Fruit fly (Drosophila melanogaster) whole organism, prepupa: ENCODE data around the gene qjt.

Source experiments
- CG11762 ChIP-seq: fragments of 200-800 bp; sonication (Bioruptor generic); optimal IDR thresholded peaks from 3 replicates; lab custom pipeline; 2016; ENCODE audit warnings: missing biosample characterization, missing genetic modification characterization; ENCODE audit not compliant: insufficient read depth
- CG11902 ChIP-seq: fragments of 200-800 bp; sonication (Bioruptor generic); optimal IDR thresholded peaks from 3 replicates; lab custom pipeline; 2016; ENCODE audit warnings: missing biosample characterization, missing genetic modification characterization
- CG15336 ChIP-seq: fragments of 200-800 bp; sonication (Bioruptor generic); IDR thresholded peaks from 2 replicates; pipeline ENCODE4 v1.3.6; 2022; ENCODE audit warnings: missing biosample characterization, missing genetic modification characterization
- CG1621 ChIP-seq: fragments of 200-800 bp; sonication (Bioruptor generic); optimal IDR thresholded peaks from 3 replicates; lab custom pipeline; 2018; ENCODE audit warnings: missing biosample characterization, mild to moderate bottlenecking, missing genetic modification characterization
- CG16779 ChIP-seq: fragments of 200-800 bp; sonication (Bioruptor generic); optimal IDR thresholded peaks from 3 replicates; lab custom pipeline; 2017; ENCODE audit warnings: missing biosample characterization, mild to moderate bottlenecking, missing genetic modification characterization
- CG3032 ChIP-seq: fragments of 200-800 bp; optimal IDR thresholded peaks from 2 replicates; lab custom pipeline; 2019; ENCODE audit warnings: missing biosample characterization, mild to moderate bottlenecking, missing genetic modification characterization, moderate library complexity
- CG31627 ChIP-seq: fragments of 200-800 bp; sonication (Bioruptor generic); optimal IDR thresholded peaks from 3 replicates; lab custom pipeline; 2016; ENCODE audit warnings: missing biosample characterization, missing genetic modification characterization
- CG32006 ChIP-seq: fragments of 200-800 bp; sonication (Bioruptor generic); optimal IDR thresholded peaks from 3 replicates; lab custom pipeline; 2017; ENCODE audit warnings: missing biosample characterization, mild to moderate bottlenecking, missing genetic modification characterization
- CG34406 ChIP-seq: fragments of 200-800 bp; sonication (Bioruptor generic); optimal IDR thresholded peaks from 3 replicates; lab custom pipeline; 2016; ENCODE audit warnings: missing biosample characterization, missing genetic modification characterization
- CG3919 ChIP-seq: fragments of 200-800 bp; sonication (Bioruptor generic); optimal IDR thresholded peaks from 3 replicates; lab custom pipeline; 2016; ENCODE audit warnings: missing biosample characterization, missing genetic modification characterization
- CG4318 ChIP-seq: fragments of 200-800 bp; sonication (Bioruptor generic); optimal IDR thresholded peaks from 3 replicates; lab custom pipeline; 2017; ENCODE audit warnings: missing biosample characterization, mild to moderate bottlenecking, missing genetic modification characterization
- CG6163 ChIP-seq: fragments of 200-800 bp; sonication (Bioruptor generic); IDR thresholded peaks from 3 replicates; pipeline ENCODE4 v1.3.6; 2022; ENCODE audit warnings: missing biosample characterization, missing genetic modification characterization
- CG6276 ChIP-seq: fragments of 200-800 bp; sonication (Bioruptor generic); optimal IDR thresholded peaks from 2 replicates; lab custom pipeline; 2017; ENCODE audit warnings: missing biosample characterization, mild to moderate bottlenecking, missing genetic modification characterization
- CG7368 ChIP-seq: fragments of 200-800 bp; sonication (Bioruptor generic); optimal IDR thresholded peaks from 3 replicates; lab custom pipeline; 2016; ENCODE audit warnings: missing biosample characterization, missing genetic modification characterization
- CG8119 ChIP-seq: fragments of 200-800 bp; sonication (Bioruptor generic); IDR thresholded peaks from 3 replicates; pipeline ENCODE4 v1.3.6; 2022; ENCODE audit warnings: missing biosample characterization, missing genetic modification characterization
- CG8319 ChIP-seq: fragments of 200-800 bp; sonication (Bioruptor generic); optimal IDR thresholded peaks from 3 replicates; lab custom pipeline; 2016; ENCODE audit warnings: missing biosample characterization, missing genetic modification characterization
- CG9139 ChIP-seq: fragments of 200-800 bp; sonication (Bioruptor generic); optimal IDR thresholded peaks from 3 replicates; lab custom pipeline; 2017; ENCODE audit warnings: missing biosample characterization, mild to moderate bottlenecking, missing genetic modification characterization
- Eip75B ChIP-seq: fragments of 200-800 bp; sonication (Bioruptor generic); optimal IDR thresholded peaks from 3 replicates; lab custom pipeline; 2016; ENCODE audit warnings: missing biosample characterization, missing genetic modification characterization
- Eip78C ChIP-seq: fragments of 200-800 bp; sonication (Bioruptor generic); peaks from one replicate; lab custom pipeline; 2016; ENCODE audit warnings: missing biosample characterization, missing genetic modification characterization
- Ets21C ChIP-seq: fragments of 200-800 bp; sonication (Bioruptor generic); optimal IDR thresholded peaks from 3 replicates; lab custom pipeline; 2016; ENCODE audit warnings: missing biosample characterization, missing genetic modification characterization
- Ets96B ChIP-seq: fragments of 200-800 bp; optimal IDR thresholded peaks from 2 replicates; lab custom pipeline; 2019; ENCODE audit warnings: missing biosample characterization, mild to moderate bottlenecking, missing genetic modification characterization, moderate library complexity
- Gug ChIP-seq: fragments of 200-800 bp; sonication (Bioruptor generic); IDR thresholded peaks from 2 replicates; pipeline ENCODE4 v1.3.6; 2022; ENCODE audit warnings: missing biosample characterization, missing genetic modification characterization
- Hr38 ChIP-seq: sonication (Bioruptor generic); optimal IDR thresholded peaks from 2 replicates; lab custom pipeline; 2016; ENCODE audit warnings: missing biosample characterization, missing genetic modification characterization
- Hr39 ChIP-seq: fragments of 200-800 bp; sonication (Bioruptor generic); optimal IDR thresholded peaks from 2 replicates; lab custom pipeline; 2016; ENCODE audit warnings: missing biosample characterization, missing genetic modification characterization
- Hr4 ChIP-seq: fragments of 200-800 bp; sonication (Bioruptor generic); optimal IDR thresholded peaks from 3 replicates; lab custom pipeline; 2016; ENCODE audit warnings: missing biosample characterization, missing genetic modification characterization
- Lpt ChIP-seq: fragments of 200-800 bp; sonication (Bioruptor generic); optimal IDR thresholded peaks from 3 replicates; lab custom pipeline; 2016; ENCODE audit warnings: missing biosample characterization, missing genetic modification characterization
- OdsH ChIP-seq: fragments of 200-800 bp; sonication (Bioruptor generic); optimal IDR thresholded peaks from 3 replicates; lab custom pipeline; 2016; ENCODE audit warnings: missing biosample characterization, missing genetic modification characterization
- Smox ChIP-seq: fragments of 200-800 bp; sonication (Bioruptor generic); optimal IDR thresholded peaks from 3 replicates; lab custom pipeline; 2016; ENCODE audit warnings: missing biosample characterization, missing genetic modification characterization
- Sox102F ChIP-seq: fragments of 200-800 bp; sonication (Bioruptor generic); optimal IDR thresholded peaks from 2 replicates; lab custom pipeline; 2016; ENCODE audit warnings: missing biosample characterization, mild to moderate bottlenecking, missing genetic modification characterization
- Sox14 ChIP-seq: fragments of 200-800 bp; sonication (Bioruptor generic); optimal IDR thresholded peaks from 3 replicates; lab custom pipeline; 2016; ENCODE audit warnings: missing biosample characterization, missing genetic modification characterization
- Sox15 ChIP-seq: fragments of 200-800 bp; sonication (Bioruptor generic); optimal IDR thresholded peaks from 3 replicates; lab custom pipeline; 2016; ENCODE audit warnings: missing biosample characterization, missing genetic modification characterization
- achi ChIP-seq: fragments of 200-800 bp; sonication (Bioruptor generic); optimal IDR thresholded peaks from 3 replicates; lab custom pipeline; 2016; ENCODE audit warnings: missing biosample characterization, missing genetic modification characterization
- acj6 ChIP-seq: fragments of 200-800 bp; sonication (Bioruptor generic); optimal IDR thresholded peaks from 3 replicates; lab custom pipeline; 2016; ENCODE audit warnings: missing biosample characterization, missing genetic modification characterization
- cyc ChIP-seq: fragments of 200-800 bp; sonication (Bioruptor generic); optimal IDR thresholded peaks from 3 replicates; lab custom pipeline; 2016; ENCODE audit warnings: missing biosample characterization, missing genetic modification characterization
- dac ChIP-seq: fragments of 200-800 bp; sonication (Bioruptor generic); optimal IDR thresholded peaks from 2 replicates; lab custom pipeline; 2017; ENCODE audit warnings: missing biosample characterization, mild to moderate bottlenecking, missing genetic modification characterization
- dsx ChIP-seq: fragments of 200-800 bp; optimal IDR thresholded peaks from 3 replicates; lab custom pipeline; 2019; ENCODE audit warnings: missing biosample characterization, mild to moderate bottlenecking, missing genetic modification characterization, moderate library complexity; ENCODE audit not compliant: poor library complexity, severe bottlenecking
- eg ChIP-seq: fragments of 200-800 bp; sonication (Bioruptor generic); IDR thresholded peaks from 3 replicates; pipeline ENCODE4 v1.3.6; 2022; ENCODE audit warnings: missing biosample characterization, missing genetic modification characterization
- esn ChIP-seq: fragments of 200-800 bp; sonication (Bioruptor generic); optimal IDR thresholded peaks from 2 replicates; lab custom pipeline; 2016; ENCODE audit warnings: missing biosample characterization, mild to moderate bottlenecking, missing genetic modification characterization, moderate library complexity
- fd59A ChIP-seq: fragments of 200-800 bp; sonication (Bioruptor generic); optimal IDR thresholded peaks from 2 replicates; lab custom pipeline; 2017; ENCODE audit warnings: missing biosample characterization, mild to moderate bottlenecking, missing genetic modification characterization, missing genetic modification reagents
- fd85E ChIP-seq: fragments of 200-800 bp; sonication (Bioruptor generic); optimal IDR thresholded peaks from 3 replicates; lab custom pipeline; 2016; ENCODE audit warnings: missing biosample characterization, missing genetic modification characterization
- lz ChIP-seq: fragments of 200-800 bp; sonication (Bioruptor generic); optimal IDR thresholded peaks from 3 replicates; lab custom pipeline; 2016; ENCODE audit warnings: missing biosample characterization, missing genetic modification characterization
- net ChIP-seq: fragments of 200-800 bp; sonication (Bioruptor generic); optimal IDR thresholded peaks from 3 replicates; lab custom pipeline; 2016; ENCODE audit warnings: missing biosample characterization, missing genetic modification characterization
- pdm3 ChIP-seq: fragments of 200-800 bp; sonication (Bioruptor generic); optimal IDR thresholded peaks from 3 replicates; lab custom pipeline; 2016; ENCODE audit warnings: missing biosample characterization, missing genetic modification characterization
- spab ChIP-seq: fragments of 200-800 bp; sonication (Bioruptor generic); optimal IDR thresholded peaks from 2 replicates; lab custom pipeline; 2017; ENCODE audit warnings: missing biosample characterization, mild to moderate bottlenecking, missing genetic modification characterization, missing genetic modification reagents
- ss ChIP-seq, 2 experiments: fragments of 200-800 bp; sonication (Bioruptor generic); optimal IDR thresholded peaks; 2 replicates in 1 of 2; 3 replicates in 1 of 2; lab custom pipeline; 2017 to 2018; ENCODE audit warnings: mild to moderate bottlenecking in 2 of 2, missing biosample characterization in 2 of 2, missing genetic modification characterization in 2 of 2, moderate library complexity in 1 of 2
- svp ChIP-seq: fragments of 200-800 bp; sonication (Bioruptor generic); peaks from one replicate; lab custom pipeline; 2016; ENCODE audit warnings: missing biosample characterization, missing genetic modification characterization
- topi ChIP-seq: fragments of 200-800 bp; sonication (Bioruptor generic); optimal IDR thresholded peaks from 3 replicates; lab custom pipeline; 2016; ENCODE audit warnings: missing biosample characterization, missing genetic modification characterization
- vri ChIP-seq: fragments of 200-800 bp; sonication (Bioruptor generic); optimal IDR thresholded peaks from 3 replicates; lab custom pipeline; 2016; ENCODE audit warnings: missing biosample characterization, mild to moderate bottlenecking, missing genetic modification characterization

Gene qjt

dm6 chr3L:17506005-17506760 is 27.3 kb downstream of the qjt start (continued):
- TF ChIP-seq net (peak; percentile 46), Sox14 (peak; percentile 39), cyc (peak; percentile 43), acj6 (GFP tag; lab: Kevin White, UChicago) (peak; percentile 63)
- TF ChIP-seq, all 60 proteins: peak for 37

DNA sequence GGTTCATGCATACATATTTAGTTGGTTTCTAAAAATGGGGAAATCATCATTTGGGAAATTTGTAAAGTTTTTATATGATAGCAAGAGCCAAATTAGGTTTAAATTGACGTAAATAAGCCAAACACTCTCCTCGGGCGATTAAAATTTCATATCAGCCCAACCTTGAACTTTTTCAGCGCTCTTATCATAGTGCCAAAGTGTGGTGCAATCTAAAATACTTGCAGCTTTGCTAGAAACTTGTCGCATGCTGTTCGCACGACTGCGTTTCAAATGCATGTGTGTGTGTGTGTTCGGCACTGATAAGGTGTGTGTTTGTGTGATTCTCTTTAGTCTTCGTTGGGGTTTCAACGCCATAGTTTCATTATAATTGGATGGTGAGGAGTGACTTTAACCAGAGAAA is 27.9 kb downstream of the qjt start:
- no peak for TF ChIP-seq esn (GFP tag; lab: Kevin White, UChicago)
- no peak for TF ChIP-seq dac (GFP tag; lab: Kevin White, UChicago)
- no peak for TF ChIP-seq eg (GFP tag; lab: Robert Waterston, UW)
- TF ChIP-seq CG1621 (tag; lab: Kevin White, UChicago), result no peak
- TF ChIP-seq CG9139 (GFP tag; lab: Kevin White, UChicago), result no peak
- peak; percentile 68 for TF ChIP-seq Eip78C (GFP tag; lab: Kevin White, UChicago)
- no peak for TF ChIP-seq CG11902 (GFP tag; lab: Kevin White, UChicago)
- 0 out of 3 replicates have a peak, but pooled peaks have one; percentile 13 for TF ChIP-seq CG6163 (GFP tag; lab: Robert Waterston, UW)
- TF ChIP-seq CG16779 (tag; lab: Kevin White, UChicago), result no peak
- peak; percentile 13 for TF ChIP-seq pdm3 (GFP tag; lab: Kevin White, UChicago)
- peak; percentile 24 for TF ChIP-seq Hr39 (GFP tag; lab: Kevin White, UChicago)
- TF ChIP-seq CG8119, result 0 out of 3 replicates have a peak, but pooled peaks have one; percentile 23
- no peak for TF ChIP-seq CG8319
- TF ChIP-seq acj6 (GFP tag; lab: Kevin White, UChicago), result peak; percentile 3
- TF ChIP-seq Smox (GFP tag; lab: Kevin White, UChicago), result peak; percentile 22
- TF ChIP-seq Eip75B (GFP tag; lab: Kevin White, UChicago), result no peak
- peak; percentile 3 for TF ChIP-seq CG11762 (GFP tag; lab: Kevin White, UChicago)
- TF ChIP-seq net, result no peak
- TF ChIP-seq dsx (GFP tag; lab: Kevin White, UChicago), result no peak
- no peak for TF ChIP-seq CG34406 (GFP tag; lab: Kevin White, UChicago)
- no peak for TF ChIP-seq Lpt (GFP tag; lab: Kevin White, UChicago)
- TF ChIP-seq Hr4, result peak; percentile 27
- peak; percentile 2 for TF ChIP-seq Sox14
- no peak for TF ChIP-seq CG6276 (GFP tag; lab: Kevin White, UChicago)
- no peak for TF ChIP-seq CG3032 (tag; lab: Kevin White, UChicago)
- peak; percentile 58 for TF ChIP-seq CG32006 (GFP tag; lab: Kevin White, UChicago)
- TF ChIP-seq OdsH, result no peak
- TF ChIP-seq achi (GFP tag; lab: Kevin White, UChicago), result no peak
- TF ChIP-seq cyc, result no peak
- TF ChIP-seq CG15336 (GFP tag; lab: Robert Waterston, UW), result no peak
- peak; percentile 31 for TF ChIP-seq vri (GFP tag; lab: Kevin White, UChicago)
- TF ChIP-seq CG7368, result no peak
- no peak for TF ChIP-seq Ets21C (GFP tag; lab: Kevin White, UChicago)
- TF ChIP-seq ss (GFP tag; optimal IDR thresholded peaks at IDR 0.05; lab: Kevin White, UChicago), result no peak
- TF ChIP-seq fd85E (GFP tag; lab: Kevin White, UChicago), result no peak
- TF ChIP-seq Ets96B (tag; lab: Kevin White, UChicago), result peak; percentile 11
- peak; percentile 11 for TF ChIP-seq CG31627 (GFP tag; lab: Kevin White, UChicago)
- peak; percentile 50 for TF ChIP-seq svp
- no peak for TF ChIP-seq CG4318 (GFP tag; lab: Kevin White, UChicago)
- no peak for TF ChIP-seq CG3919 (GFP tag; lab: Kevin White, UChicago)
- no peak for TF ChIP-seq fd59A (GFP tag; lab: Kevin White, UChicago)
- 0 out of 2 replicates have a peak, but pooled peaks have one; percentile 15 for TF ChIP-seq Gug (GFP tag; lab: Robert Waterston, UW)
- TF ChIP-seq topi (GFP tag; lab: Kevin White, UChicago), result peak; percentile 4
- no peak for TF ChIP-seq Hr38 (GFP tag; lab: Kevin White, UChicago)
- TF ChIP-seq spab (GFP tag; lab: Kevin White, UChicago), result no peak
- no peak for TF ChIP-seq Sox102F (GFP tag; lab: Kevin White, UChicago)
- no peak for TF ChIP-seq Sox15
- peak; percentile 16 for TF ChIP-seq lz (GFP tag; lab: Kevin White, UChicago)
- TF ChIP-seq, all 60 proteins: peak for 18
